Fruit fly (Drosophila melanogaster) whole organism, embryonic: ENCODE results near the gene eIF4H2.
A peak's percentile ranks its signal among the peaks of the same experiment; 100 is the strongest.

Experiments
- Bteb2 ChIP-seq: fragments of 200-800 bp; sonication (Bioruptor generic); optimal IDR thresholded peaks from 2 replicates; lab custom pipeline; 2016; ENCODE audit warnings: missing biosample characterization, missing genetic modification characterization
- C15 ChIP-seq: fragments of 200-800 bp; sonication (Bioruptor generic); IDR thresholded peaks from 3 replicates; pipeline ENCODE4 v1.3.6; 2022; ENCODE audit warnings: missing biosample characterization, missing genetic modification characterization
- CG11560 ChIP-seq: fragments of 200-800 bp; sonication (Bioruptor generic); IDR thresholded peaks from 3 replicates; pipeline ENCODE4 v1.3.6; 2022; ENCODE audit warnings: missing biosample characterization, missing genetic modification characterization
- CG13424 ChIP-seq: fragments of 200-800 bp; sonication (Bioruptor generic); optimal IDR thresholded peaks from 2 replicates; lab custom pipeline; 2019; ENCODE audit warnings: missing biosample characterization, mild to moderate bottlenecking, missing genetic modification characterization, moderate library complexity
- CG17186 ChIP-seq: fragments of 200-800 bp; sonication (Bioruptor generic); optimal IDR thresholded peaks from 3 replicates; lab custom pipeline; 2017; ENCODE audit warnings: missing biosample characterization, missing genetic modification reagents, missing genetic modification characterization
- CG17328 ChIP-seq: fragments of 200-800 bp; sonication (Bioruptor generic); IDR thresholded peaks from 2 replicates; pipeline ENCODE4 v1.3.6; 2022; ENCODE audit warnings: missing biosample characterization, missing genetic modification characterization
- CG2199 ChIP-seq: fragments of 200-800 bp; sonication (Bioruptor generic); IDR thresholded peaks from 3 replicates; pipeline ENCODE4 v1.3.6; 2022; ENCODE audit warnings: missing biosample characterization, missing genetic modification characterization
- CG2712 ChIP-seq: fragments of 200-800 bp; optimal IDR thresholded peaks from 3 replicates; lab custom pipeline; 2019; ENCODE audit warnings: missing biosample characterization, mild to moderate bottlenecking, missing genetic modification characterization, moderate library complexity
- CG3163 ChIP-seq: fragments of 200-800 bp; sonication (Bioruptor generic); optimal IDR thresholded peaks from 3 replicates; lab custom pipeline; 2016; ENCODE audit warnings: missing biosample characterization, missing genetic modification characterization
- CG4328 ChIP-seq: fragments of 200-800 bp; sonication (Bioruptor generic); optimal IDR thresholded peaks from 3 replicates; lab custom pipeline; 2017; ENCODE audit warnings: missing biosample characterization, missing genetic modification reagents, missing genetic modification characterization
- CG4424 ChIP-seq: fragments of 200-800 bp; sonication (Bioruptor generic); optimal IDR thresholded peaks from 3 replicates; lab custom pipeline; 2016; ENCODE audit warnings: missing biosample characterization, missing genetic modification characterization
- CG6254 ChIP-seq: fragments of 200-800 bp; sonication (Bioruptor generic); optimal IDR thresholded peaks from 3 replicates; lab custom pipeline; 2017; ENCODE audit warnings: mild to moderate bottlenecking, missing biosample characterization, missing genetic modification reagents, missing genetic modification characterization
- CG6272 ChIP-seq: fragments of 200-800 bp; sonication (Bioruptor generic); IDR thresholded peaks from 2 replicates; pipeline ENCODE4 v1.3.6; 2022; ENCODE audit warnings: missing biosample characterization, missing genetic modification characterization
- CG7786 ChIP-seq: fragments of 200-800 bp; sonication (Bioruptor generic); optimal IDR thresholded peaks from 2 replicates; lab custom pipeline; 2016; ENCODE audit warnings: missing biosample characterization, missing genetic modification characterization
- CG7963 ChIP-seq: fragments of 200-800 bp; sonication (Bioruptor generic); IDR thresholded peaks from 3 replicates; pipeline ENCODE4 v1.3.6; 2022; ENCODE audit warnings: missing biosample characterization, missing genetic modification characterization; ENCODE audit not compliant: partially characterized antibody
- CG8944 ChIP-seq: fragments of 200-800 bp; sonication (Bioruptor generic); optimal IDR thresholded peaks from 3 replicates; lab custom pipeline; 2016; ENCODE audit warnings: missing biosample characterization, missing genetic modification characterization
- Ets97D ChIP-seq: fragments of 200-800 bp; sonication (Bioruptor generic); optimal IDR thresholded peaks from 3 replicates; lab custom pipeline; 2016; ENCODE audit warnings: missing biosample characterization, missing genetic modification characterization
- HLH54F ChIP-seq: fragments of 200-800 bp; sonication (Bioruptor generic); optimal IDR thresholded peaks from 3 replicates; lab custom pipeline; 2016; ENCODE audit warnings: missing biosample characterization, missing genetic modification characterization
- Lhr ChIP-seq: fragments of 200-800 bp; sonication (Bioruptor generic); optimal IDR thresholded peaks from 3 replicates; lab custom pipeline; 2017; ENCODE audit warnings: mild to moderate bottlenecking, missing biosample characterization, missing genetic modification reagents, missing genetic modification characterization
- Mrtf ChIP-seq: fragments of 200-800 bp; sonication (Bioruptor generic); IDR thresholded peaks from 3 replicates; pipeline ENCODE4 v1.3.6; 2022; ENCODE audit warnings: missing biosample characterization, missing genetic modification characterization
- NK7.1 ChIP-seq: fragments of 200-800 bp; sonication (Bioruptor generic); optimal IDR thresholded peaks from 3 replicates; lab custom pipeline; 2016; ENCODE audit warnings: missing biosample characterization, missing genetic modification characterization
- Nf-YC ChIP-seq: fragments of 200-800 bp; optimal IDR thresholded peaks from 3 replicates; lab custom pipeline; 2019; ENCODE audit warnings: missing biosample characterization, mild to moderate bottlenecking, missing genetic modification characterization, moderate library complexity
- NfI ChIP-seq: fragments of 200-800 bp; sonication (Bioruptor generic); optimal IDR thresholded peaks from 3 replicates; lab custom pipeline; 2018; ENCODE audit warnings: missing biosample characterization, mild to moderate bottlenecking, missing genetic modification characterization, moderate library complexity
- Opbp ChIP-seq: fragments of 200-800 bp; sonication (Bioruptor generic); IDR thresholded peaks from 3 replicates; pipeline ENCODE4 v1.3.6; 2022; ENCODE audit warnings: missing biosample characterization, missing genetic modification characterization; ENCODE audit not compliant: partially characterized antibody
- Tbp ChIP-seq: fragments of >200 bp; optimal IDR thresholded peaks from 2 replicates; lab custom pipeline; 2018; ENCODE audit warnings: missing biosample characterization, missing genetic modification characterization
- Trl ChIP-seq, 3 experiments: fragments of >200 bp in 2 of 3; fragments of 200-800 bp in 1 of 3; sonication (Bioruptor generic) in 1 of 3; optimal IDR thresholded peaks; 2 replicates in 1 of 3; 3 replicates in 2 of 3; lab custom pipeline; 2016 to 2017; ENCODE audit warnings: missing biosample characterization in 1 of 3, missing genetic modification characterization in 1 of 3
- amos ChIP-seq: fragments of 200-800 bp; sonication (Bioruptor generic); IDR thresholded peaks from 2 replicates; pipeline ENCODE4 v1.3.6; 2022; ENCODE audit warnings: missing biosample characterization, missing genetic modification characterization; ENCODE audit not compliant: partially characterized antibody
- ara ChIP-seq: fragments of 200-800 bp; sonication (Bioruptor generic); IDR thresholded peaks from 2 replicates; pipeline ENCODE4 v1.3.6; 2022; ENCODE audit warnings: missing biosample characterization, missing genetic modification characterization
- ash1 ChIP-seq: fragments of 200-800 bp; sonication (Bioruptor generic); optimal IDR thresholded peaks from 2 replicates; lab custom pipeline; 2018; ENCODE audit warnings: missing biosample characterization, mild to moderate bottlenecking, missing genetic modification characterization
- az2 ChIP-seq: fragments of 200-800 bp; sonication (Bioruptor generic); optimal IDR thresholded peaks from 3 replicates; lab custom pipeline; 2016; ENCODE audit warnings: missing biosample characterization, missing genetic modification characterization
- bsh ChIP-seq, 2 experiments: fragments of 200-800 bp; sonication (Bioruptor generic); optimal IDR thresholded peaks; 2 replicates each; lab custom pipeline; 2017 to 2018; ENCODE audit warnings: mild to moderate bottlenecking in 2 of 2, missing biosample characterization in 2 of 2, missing genetic modification characterization in 2 of 2, moderate library complexity in 1 of 2
- cg ChIP-seq: fragments of 200-800 bp; sonication (Bioruptor generic); optimal IDR thresholded peaks from 3 replicates; lab custom pipeline; 2019; ENCODE audit warnings: missing biosample characterization, mild to moderate bottlenecking, missing genetic modification characterization, moderate library complexity
- crol ChIP-seq: fragments of 200-800 bp; sonication (Bioruptor generic); IDR thresholded peaks from 2 replicates; pipeline ENCODE4 v1.3.6; 2022; ENCODE audit warnings: missing biosample characterization, missing genetic modification characterization
- crp ChIP-seq, 2 experiments: fragments of 200-800 bp; sonication (Bioruptor generic); optimal IDR thresholded peaks; 2 replicates in 1 of 2; 3 replicates in 1 of 2; lab custom pipeline; 2017; ENCODE audit warnings: missing biosample characterization in 2 of 2, missing genetic modification characterization in 2 of 2, mild to moderate bottlenecking in 1 of 2, moderate library complexity in 1 of 2
- da ChIP-seq: fragments of 200-800 bp; sonication (Bioruptor generic); optimal IDR thresholded peaks from 2 replicates; lab custom pipeline; 2016; ENCODE audit warnings: missing biosample characterization, missing genetic modification characterization
- dysf ChIP-seq: fragments of 200-800 bp; sonication (Bioruptor generic); IDR thresholded peaks from 3 replicates; pipeline ENCODE4 v1.3.6; 2022; ENCODE audit warnings: missing biosample characterization, missing genetic modification characterization
- fd96Cb ChIP-seq: fragments of 200-800 bp; sonication (Bioruptor generic); optimal IDR thresholded peaks from 2 replicates; lab custom pipeline; 2018; ENCODE audit warnings: missing biosample characterization, mild to moderate bottlenecking, missing genetic modification characterization, moderate library complexity
- grau ChIP-seq: fragments of 200-800 bp; optimal IDR thresholded peaks from 3 replicates; lab custom pipeline; 2019; ENCODE audit warnings: missing biosample characterization, mild to moderate bottlenecking, missing genetic modification characterization, moderate library complexity
- hb ChIP-seq: fragments of 200-800 bp; sonication (Bioruptor generic); IDR thresholded peaks from 3 replicates; pipeline ENCODE4 v1.3.6; 2022; ENCODE audit warnings: missing biosample characterization, missing genetic modification characterization; ENCODE audit not compliant: partially characterized antibody
- insv ChIP-seq, 2 experiments: fragments of 200-800 bp; sonication (Bioruptor generic); optimal IDR thresholded peaks; 3 replicates each; lab custom pipeline; 2016 to 2018; ENCODE audit warnings: missing biosample characterization in 2 of 2, missing genetic modification characterization in 2 of 2
- jumu ChIP-seq: fragments of 200-800 bp; sonication (Bioruptor generic); optimal IDR thresholded peaks from 3 replicates; lab custom pipeline; 2016; ENCODE audit warnings: missing biosample characterization, missing genetic modification characterization
- nerfin-1 ChIP-seq: fragments of 200-800 bp; sonication (Bioruptor generic); optimal IDR thresholded peaks from 3 replicates; lab custom pipeline; 2019; ENCODE audit warnings: missing biosample characterization, mild to moderate bottlenecking, missing genetic modification characterization, moderate library complexity
- pros ChIP-seq: fragments of 200-800 bp; sonication (Bioruptor generic); optimal IDR thresholded peaks from 3 replicates; lab custom pipeline; 2019; ENCODE audit warnings: missing biosample characterization, mild to moderate bottlenecking, missing genetic modification characterization, moderate library complexity
- sens-2 ChIP-seq: fragments of 200-800 bp; sonication (Bioruptor generic); IDR thresholded peaks from 2 replicates; pipeline ENCODE4 v1.3.6; 2022; ENCODE audit warnings: missing biosample characterization, missing genetic modification characterization
- slbo ChIP-seq: fragments of 200-800 bp; sonication (Bioruptor generic); IDR thresholded peaks from 2 replicates; pipeline ENCODE4 v1.3.6; 2022; ENCODE audit warnings: missing biosample characterization, missing genetic modification characterization
- tll ChIP-seq, 2 experiments: fragments of 200-800 bp in 1 of 2; fragments of >200 bp in 1 of 2; sonication (Bioruptor generic) in 1 of 2; optimal IDR thresholded peaks; 2 replicates each; lab custom pipeline; 2017 to 2019; ENCODE audit warnings: missing biosample characterization in 2 of 2, missing genetic modification characterization in 2 of 2, mild to moderate bottlenecking in 1 of 2, moderate library complexity in 1 of 2
- unpg ChIP-seq: fragments of 200-800 bp; sonication (Bioruptor generic); optimal IDR thresholded peaks from 3 replicates; lab custom pipeline; 2018; ENCODE audit warnings: missing biosample characterization, mild to moderate bottlenecking, missing genetic modification characterization, moderate library complexity
- usp ChIP-seq: fragments of >200 bp; optimal IDR thresholded peaks from 2 replicates; lab custom pipeline; 2017; ENCODE audit warnings: missing biosample characterization, missing genetic modification characterization
- z ChIP-seq: fragments of 200-800 bp; sonication (Bioruptor generic); IDR thresholded peaks from 3 replicates; pipeline ENCODE4 v1.3.6; 2022; ENCODE audit warnings: missing biosample characterization, missing genetic modification characterization

Gene eIF4H2

dm6 chr3R:30772779-30773546 is 47.1 kb downstream of the eIF4H2 start:
- peak in 1 of 2 experiments; percentile 43 for TF ChIP-seq bsh (GFP tag; optimal IDR thresholded peaks at IDR 0.05; lab: Kevin White, UChicago)
- TF ChIP-seq Nf-YC: peak; percentile 46
- no peak for TF ChIP-seq az2 (GFP tag; lab: Kevin White, UChicago)
- TF ChIP-seq CG6272 (GFP tag; lab: Robert Waterston, UW): no peak
- TF ChIP-seq CG2712 (tag; lab: Kevin White, UChicago): no peak
- TF ChIP-seq CG6254: no peak
- TF ChIP-seq C15 (GFP tag; lab: Robert Waterston, UW): no peak
- no peak for TF ChIP-seq CG17186 (GFP tag; lab: Kevin White, UChicago)
- no peak for TF ChIP-seq NK7.1 (GFP tag; lab: Kevin White, UChicago)
- peak; percentile 26; the same call in 1 of the 2 replicates for TF ChIP-seq slbo
- peak; percentile 41 for TF ChIP-seq cg (GFP tag; lab: Kevin White, UChicago)
- 0 out of 2 replicates have a peak, but pooled peaks have one; percentile 42 for TF ChIP-seq crol (GFP tag; lab: Robert Waterston, UW)
- TF ChIP-seq tll (GFP tag; optimal IDR thresholded peaks at IDR 0.05; lab: Kevin White, UChicago): no peak
- peak; percentile 6 for TF ChIP-seq unpg
- no peak for TF ChIP-seq CG11560
- TF ChIP-seq HLH54F (GFP tag; lab: Kevin White, UChicago): no peak
- TF ChIP-seq dysf (GFP tag; lab: Robert Waterston, UW): no peak
- no peak for TF ChIP-seq Opbp (GFP tag; lab: Robert Waterston, UW)
- no peak for TF ChIP-seq CG4328 (GFP tag; lab: Kevin White, UChicago)
- TF ChIP-seq Tbp: no peak
- TF ChIP-seq ara: no peak
- no peak for TF ChIP-seq CG7963 (GFP tag; lab: Robert Waterston, UW)
- TF ChIP-seq fd96Cb (tag; lab: Kevin White, UChicago): peak; percentile 0
- no peak for TF ChIP-seq nerfin-1 (tag; lab: Kevin White, UChicago)
- TF ChIP-seq CG3163 (GFP tag; lab: Kevin White, UChicago): no peak
- TF ChIP-seq jumu (GFP tag; lab: Kevin White, UChicago): no peak
- TF ChIP-seq z (GFP tag; lab: Robert Waterston, UW): no peak
- TF ChIP-seq amos (GFP tag; lab: Robert Waterston, UW): no peak
- no peak for TF ChIP-seq CG17328
- TF ChIP-seq da (GFP tag; lab: Kevin White, UChicago): no peak
- TF ChIP-seq Bteb2 (GFP tag; lab: Kevin White, UChicago): no peak
- TF ChIP-seq insv (GFP tag; optimal IDR thresholded peaks at IDR 0.05; lab: Kevin White, UChicago): no peak
- TF ChIP-seq crp (GFP tag; optimal IDR thresholded peaks at IDR 0.05; lab: Kevin White, UChicago): no peak
- TF ChIP-seq Mrtf: no peak
- TF ChIP-seq CG7786 (GFP tag; lab: Kevin White, UChicago): no peak
- no peak for TF ChIP-seq usp (GFP tag; lab: Kevin White, UChicago)
- no peak for TF ChIP-seq CG4424 (GFP tag; lab: Kevin White, UChicago)
- TF ChIP-seq Trl (optimal IDR thresholded peaks at IDR 0.05; lab: Kevin White, UChicago): peak; percentile 8 to 9
- TF ChIP-seq Trl (GFP tag; optimal IDR thresholded peaks at IDR 0.05; lab: Kevin White, UChicago): no peak
- TF ChIP-seq Ets97D: no peak
- no peak for TF ChIP-seq ash1
- TF ChIP-seq NfI: no peak
- TF ChIP-seq CG13424 (tag; lab: Kevin White, UChicago): no peak
- TF ChIP-seq grau: no peak
- TF ChIP-seq CG8944 (GFP tag; lab: Kevin White, UChicago): no peak
- TF ChIP-seq pros: peak; percentile 88
- 0 out of 3 replicates have a peak, but pooled peaks have one; percentile 35 for TF ChIP-seq CG2199 (GFP tag; lab: Robert Waterston, UW)
- TF ChIP-seq Lhr: no peak
- TF ChIP-seq hb (GFP tag; lab: Robert Waterston, UW): no peak
- TF ChIP-seq sens-2 (GFP tag; lab: Robert Waterston, UW): no peak
